Worm (Caenorhabditis elegans) whole organism, late embryonic: ENCODE data around the gene D2021.4.
"Not testable (repeated sequence)": the region's sequence is repeated elsewhere in the genome, so short reads cannot be mapped to it uniquely, and the experiment has no call there.

Experiments used
- F13H6.1 ChIP-seq: sonication (generic microtip); optimal IDR thresholded peaks from 2 replicates; lab custom pipeline; 2016; ENCODE audit warnings: missing genetic modification characterization, missing compliant biosample characterization
- dve-1 ChIP-seq: sonication (generic microtip); optimal IDR thresholded peaks from 2 replicates; lab custom pipeline; 2017; ENCODE audit warnings: antibody characterized with exemption, mild to moderate bottlenecking, missing genetic modification characterization, missing compliant biosample characterization

DNA sequence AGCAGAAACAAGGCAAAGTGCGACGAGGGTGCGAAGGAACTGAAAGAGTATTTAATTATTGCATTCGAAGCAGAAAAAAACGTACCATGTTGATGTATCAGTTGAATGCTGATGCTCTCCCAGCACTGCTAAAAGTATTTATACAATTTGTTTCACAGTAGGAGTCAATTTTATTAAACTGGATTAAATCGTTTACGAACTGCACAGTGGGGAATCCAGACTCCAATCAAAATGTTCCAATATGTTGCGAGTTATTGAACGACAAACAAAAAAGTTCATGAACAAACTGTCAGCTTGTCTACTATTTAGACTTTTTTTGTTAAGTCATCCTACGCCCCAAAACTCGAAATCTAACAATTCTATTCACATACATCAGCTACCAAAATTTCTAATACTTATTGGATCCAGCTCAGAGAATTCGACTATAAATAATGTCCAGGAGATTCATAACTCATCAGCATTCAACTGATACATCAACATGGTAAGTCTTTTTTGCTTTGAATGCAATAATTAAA, 10.6 kb downstream of the D2021.4 start, which contains the start of the genes nspc-4 and nspc-5:
- TF ChIP-seq dve-1, F13H6.1 (tag; lab: Kevin White, UChicago): not testable (repeated sequence)
